Fruit fly (Drosophila melanogaster): ENCODE measurements around the gene CG1116.

The CG1116 gene

DNA sequence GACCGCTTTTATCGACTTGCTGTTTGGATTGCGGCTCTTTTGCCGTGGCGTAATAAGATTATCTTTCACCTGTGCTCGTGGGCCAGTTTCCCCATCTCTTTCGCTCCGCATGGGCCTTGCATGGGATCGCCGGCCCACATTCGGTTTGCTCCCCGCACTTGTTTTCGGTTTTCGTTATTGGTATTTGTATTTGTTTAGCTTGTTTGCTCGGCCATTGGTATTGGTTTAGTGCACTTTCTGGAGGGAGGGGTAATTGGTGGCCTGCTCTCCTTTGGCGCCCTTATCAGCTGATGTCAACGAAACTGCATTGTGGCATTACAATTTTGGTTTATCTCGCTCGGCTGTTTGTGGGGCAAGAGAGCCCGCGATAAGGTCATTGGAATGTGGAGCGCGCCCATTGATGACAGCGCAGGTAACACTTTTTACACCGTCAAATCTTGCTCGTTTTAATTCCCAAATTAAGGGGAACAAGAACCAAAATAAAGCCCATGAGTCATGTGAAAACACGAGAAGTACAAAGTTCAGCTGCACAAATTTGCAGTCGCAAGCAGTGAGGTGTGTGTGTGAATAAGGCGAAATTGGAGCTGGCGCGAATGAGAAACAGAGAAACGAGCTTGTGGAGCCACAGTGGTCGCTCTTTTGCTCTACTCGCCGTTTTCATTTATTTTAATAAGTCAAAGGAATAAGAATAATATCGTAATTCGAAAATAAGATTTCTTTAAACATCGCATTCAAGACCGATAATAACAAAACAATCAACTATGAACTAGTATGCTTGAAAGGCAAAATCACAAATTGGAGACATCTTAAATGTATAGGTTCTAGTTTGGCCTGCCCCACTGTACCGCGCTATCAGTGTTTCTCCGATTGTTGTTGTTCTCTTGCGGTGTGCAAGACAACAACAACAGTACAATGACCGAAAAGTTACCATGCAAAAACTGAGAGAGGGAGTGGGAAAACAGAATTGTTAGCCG, 3.8 kb upstream of the CG1116 start (continued):
- TF ChIP-seq CG7372 (GFP tag; IDR thresholded peaks at IDR 0.05) = peak; percentile 65
- peak; percentile 93 for TF ChIP-seq CG7556 (GFP tag; optimal IDR thresholded peaks at IDR 0.05)
- TF ChIP-seq CG1647 (GFP tag; optimal IDR thresholded peaks at IDR 0.05) = peak; percentile 98
- peak; percentile 98 for TF ChIP-seq CG18476 (GFP tag; optimal IDR thresholded peaks at IDR 0.05)
- peak in 1 of 3 experiments; percentile 97 for TF ChIP-seq lola (GFP tag; optimal IDR thresholded peaks at IDR 0.05)
- peak; percentile 79 for TF ChIP-seq ro (GFP tag; IDR thresholded peaks at IDR 0.05)
- peak; percentile 95 for TF ChIP-seq salm (tag; optimal IDR thresholded peaks at IDR 0.05)
- TF ChIP-seq CG4360 (GFP tag; IDR thresholded peaks at IDR 0.05) = peak; percentile 93
- peak; percentile 64 for TF ChIP-seq CG3281 (GFP tag; optimal IDR thresholded peaks at IDR 0.05)
- peak; percentile 93 for TF ChIP-seq ase (GFP tag; IDR thresholded peaks at IDR 0.05)
- TF ChIP-seq Side (GFP tag; optimal IDR thresholded peaks at IDR 0.05) = peak; percentile 99
- TF ChIP-seq CG2199 (GFP tag; IDR thresholded peaks at IDR 0.05) = peak; percentile 98
- peak; percentile 90 for TF ChIP-seq CG10979 (tag; optimal IDR thresholded peaks at IDR 0.05)
- TF ChIP-seq CG32767 (GFP tag; IDR thresholded peaks at IDR 0.05) = peak; percentile 90
- peak; percentile 93 for TF ChIP-seq Rx (GFP tag; IDR thresholded peaks at IDR 0.05)
- peak; percentile 75 for TF ChIP-seq CG14667 (GFP tag; IDR thresholded peaks at IDR 0.05)
- peak; percentile 92 for TF ChIP-seq E2f1 (GFP tag; IDR thresholded peaks at IDR 0.05)
- TF ChIP-seq CG16779 (GFP tag; IDR thresholded peaks at IDR 0.05) = peak; percentile 86
- TF ChIP-seq Ada2b (GFP tag; IDR thresholded peaks at IDR 0.05) = peak; percentile 82
- peak; percentile 74 for TF ChIP-seq NfI (GFP tag; optimal IDR thresholded peaks at IDR 0.05)
- TF ChIP-seq psq (GFP tag; optimal IDR thresholded peaks at IDR 0.05) = peak; percentile 97
- peak; percentile 91 for TF ChIP-seq Ets97D (GFP tag; optimal IDR thresholded peaks at IDR 0.05)
- TF ChIP-seq unpg (GFP tag; optimal IDR thresholded peaks at IDR 0.05) = peak; percentile 93
- TF ChIP-seq cato (GFP tag; optimal IDR thresholded peaks at IDR 0.05; ENCODE audit: borderline replicate concordance) = peak; percentile 97
- TF ChIP-seq CG31365 (tag; optimal IDR thresholded peaks at IDR 0.05) = peak; percentile 92
- peak; percentile 98 for TF ChIP-seq CG1602 (GFP tag; optimal IDR thresholded peaks at IDR 0.05)
- peak; percentile 94 for TF ChIP-seq CG2116 (GFP tag; optimal IDR thresholded peaks at IDR 0.05)
- peak; percentile 99 for TF ChIP-seq CG33213 (GFP tag; optimal IDR thresholded peaks at IDR 0.05)
- TF ChIP-seq Dad (GFP tag; optimal IDR thresholded peaks at IDR 0.05) = peak; percentile 96
- peak; percentile 38; the same call in 1 of the 2 replicates for TF ChIP-seq CG9215 (GFP tag; IDR thresholded peaks at IDR 0.05)
- peak; percentile 67; the same call in 2 of the 3 replicates for TF ChIP-seq CG6175 (GFP tag; IDR thresholded peaks at IDR 0.05)
- TF ChIP-seq pan (optimal IDR thresholded peaks at IDR 0.05) = no peak
- peak in 1 of 2 experiments; percentile 90 for TF ChIP-seq pan (GFP tag; optimal IDR thresholded peaks at IDR 0.05 in 1 of 2, IDR thresholded peaks at IDR 0.05 in 1 of 2)
- no peak for TF ChIP-seq knrl (GFP tag; IDR thresholded peaks at IDR 0.05; ENCODE audit: partially characterized antibody)
- no peak for TF ChIP-seq pita (GFP tag; optimal IDR thresholded peaks at IDR 0.05)
- TF ChIP-seq BtbVII (GFP tag; optimal IDR thresholded peaks at IDR 0.05) = peak; percentile 90
- TF ChIP-seq Fer1 (GFP tag; optimal IDR thresholded peaks at IDR 0.05) = peak; percentile 84
- TF ChIP-seq amos (GFP tag; IDR thresholded peaks at IDR 0.05; ENCODE audit: partially characterized antibody) = no peak
- no peak for TF ChIP-seq sc (optimal IDR thresholded peaks at IDR 0.05)
- peak; percentile 100 for TF ChIP-seq sc (GFP tag; optimal IDR thresholded peaks at IDR 0.05)
- TF ChIP-seq CG8478 (optimal IDR thresholded peaks at IDR 0.05) = no peak
- TF ChIP-seq CG16813 (GFP tag; IDR thresholded peaks at IDR 0.05; ENCODE audit: partially characterized antibody) = no peak
- TF ChIP-seq zen (tag; optimal IDR thresholded peaks at IDR 0.05) = peak; percentile 89
- TF ChIP-seq CG42726 (GFP tag; IDR thresholded peaks at IDR 0.05; ENCODE audit: partially characterized antibody) = no peak
- peak; percentile 99 for TF ChIP-seq CG3407 (GFP tag; optimal IDR thresholded peaks at IDR 0.05)
- peak; percentile 98 for TF ChIP-seq CHES-1-like (GFP tag; optimal IDR thresholded peaks at IDR 0.05)
- peak; percentile 11 for TF ChIP-seq luna (GFP tag; optimal IDR thresholded peaks at IDR 0.05)
- peak; percentile 83 for TF ChIP-seq croc (GFP tag; conservative IDR thresholded peaks at IDR 0.05)
